Worm (Caenorhabditis elegans): ENCODE data around the gene K09E2.3.

DNA sequence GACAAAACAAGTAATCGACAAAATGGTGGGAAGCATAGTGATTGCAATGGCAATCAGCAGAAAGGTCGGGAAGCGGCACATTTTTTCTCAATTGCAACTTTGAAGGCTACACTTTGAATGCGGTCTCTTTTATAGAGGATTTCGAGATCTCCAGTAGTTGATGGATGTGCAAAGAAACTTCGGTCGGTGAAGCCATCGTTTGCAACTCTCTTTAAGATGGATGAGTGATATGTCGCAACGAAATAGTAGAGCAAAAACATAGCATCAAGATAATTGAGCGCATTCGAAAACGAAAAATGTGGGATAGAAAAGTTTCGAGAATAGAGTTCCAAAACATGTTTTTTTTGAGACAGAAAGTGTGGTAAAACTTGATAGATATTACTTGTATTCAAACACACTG lies 54.4 kb downstream of the K09E2.3 start, which contains the start of gene EGAP4.1:
- TF ChIP-seq ama-1 (optimal IDR thresholded peaks at IDR 0.05): no peak
- TF ChIP-seq B0310.2 (tag; optimal IDR thresholded peaks at IDR 0.05): no peak
- TF ChIP-seq ceh-13 (GFP tag; optimal IDR thresholded peaks at IDR 0.05): no peak
- TF ChIP-seq tbx-11 (GFP tag; IDR thresholded peaks at IDR 0.05): no peak
- TF ChIP-seq sea-1 (GFP tag; conservative IDR thresholded peaks at IDR 0.05): no peak
- TF ChIP-seq tra-4 (tag; optimal IDR thresholded peaks at IDR 0.05): no peak
- TF ChIP-seq hmg-4 (GFP tag; optimal IDR thresholded peaks at IDR 0.05): no peak
- no peak for TF ChIP-seq aly-1 (tag; optimal IDR thresholded peaks at IDR 0.05)
- no peak for TF ChIP-seq ets-7 (tag; optimal IDR thresholded peaks at IDR 0.05)
- no peak for TF ChIP-seq hmbx-1 (tag; optimal IDR thresholded peaks at IDR 0.05)
- no peak for TF ChIP-seq flt-1 (GFP tag; IDR thresholded peaks at IDR 0.05)
- no peak for TF ChIP-seq pes-1 (GFP tag; IDR thresholded peaks at IDR 0.05)
- no peak for TF ChIP-seq tbx-37 (GFP tag; conservative IDR thresholded peaks at IDR 0.05)
- TF ChIP-seq scrt-1 (GFP tag; IDR thresholded peaks at IDR 0.05): no peak
